Worm (Caenorhabditis elegans): ENCODE results near the gene F40F8.1.

- TF ChIP-seq flt-1 (GFP tag; IDR thresholded peaks at IDR 0.05) (no peak), ztf-23 (GFP tag; IDR thresholded peaks at IDR 0.05) (no peak), klf-2 (GFP tag; conservative IDR thresholded peaks at IDR 0.05) (no peak), cog-1 (tag; optimal IDR thresholded peaks at IDR 0.05) (no peak), tab-1 (GFP tag; IDR thresholded peaks at IDR 0.05) (no peak), ref-1 (GFP tag; conservative IDR thresholded peaks at IDR 0.05) (no peak), T22C8.4 (GFP tag; IDR thresholded peaks at IDR 0.05) (no peak), med-1 (GFP tag; optimal IDR thresholded peaks at IDR 0.05; ENCODE audit: insufficient read depth) (no peak), ztf-29 (GFP tag; IDR thresholded peaks at IDR 0.05) (no peak)
Measured at ce11 chrII:11167039-11167438, 39.6 kb downstream of the F40F8.1 start.
